Worm (Caenorhabditis elegans): ENCODE measurements around the gene Y46H3C.7.

DNA sequence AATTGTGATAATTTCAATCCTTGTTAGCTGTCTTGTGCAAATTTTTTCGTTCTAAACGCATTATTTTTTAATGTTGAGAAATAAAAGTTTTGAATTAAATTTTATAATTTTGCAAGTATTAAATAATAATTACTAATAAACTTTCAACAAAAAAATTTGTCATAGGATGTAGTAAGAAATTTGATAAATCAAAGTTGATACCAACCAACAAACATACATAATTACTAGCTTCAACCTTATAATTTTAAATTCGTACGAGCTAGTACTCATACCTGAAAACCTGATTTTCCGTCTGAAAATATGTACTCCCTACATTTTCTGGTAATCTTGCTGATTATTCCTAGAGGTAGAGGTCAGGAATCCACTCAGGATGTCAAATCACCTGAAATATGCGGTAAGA is 42.8 kb downstream of the Y46H3C.7 start, which contains the start of gene irld-44:
- TF ChIP-seq W03F9.2 (tag; optimal IDR thresholded peaks at IDR 0.05) (no peak), dao-5 (tag; optimal IDR thresholded peaks at IDR 0.05) (no peak)

All from whole organism, L4/young adult.